Fruit fly (Drosophila melanogaster) whole organism, embryonic: ENCODE results near the gene flfl.

Source experiments
- ATbp ChIP-seq: fragments of 200-800 bp; sonication (Bioruptor generic); optimal IDR thresholded peaks from 2 replicates; lab custom pipeline; 2017; ENCODE audit warnings: missing biosample characterization, mild to moderate bottlenecking, missing genetic modification characterization, missing genetic modification reagents
- Bdp1 ChIP-seq: fragments of 200-800 bp; sonication (Bioruptor generic); optimal IDR thresholded peaks from 3 replicates; lab custom pipeline; 2016; ENCODE audit warnings: missing biosample characterization, missing genetic modification characterization
- BtbVII ChIP-seq: fragments of 200-800 bp; sonication (Bioruptor generic); optimal IDR thresholded peaks from 3 replicates; lab custom pipeline; 2017; ENCODE audit warnings: missing biosample characterization, mild to moderate bottlenecking, missing genetic modification characterization
- Bteb2 ChIP-seq: fragments of 200-800 bp; sonication (Bioruptor generic); optimal IDR thresholded peaks from 2 replicates; lab custom pipeline; 2016; ENCODE audit warnings: missing biosample characterization, missing genetic modification characterization
- CG10147 ChIP-seq: fragments of 200-800 bp; sonication (Bioruptor generic); optimal IDR thresholded peaks from 2 replicates; lab custom pipeline; 2019; ENCODE audit warnings: missing biosample characterization, mild to moderate bottlenecking, missing genetic modification characterization, moderate library complexity
- CG10267 ChIP-seq: fragments of 200-800 bp; sonication (Bioruptor generic); optimal IDR thresholded peaks from 2 replicates; lab custom pipeline; 2018; ENCODE audit warnings: missing biosample characterization, mild to moderate bottlenecking, missing genetic modification characterization, moderate library complexity
- CG11723 ChIP-seq: fragments of 200-800 bp; sonication (Bioruptor generic); optimal IDR thresholded peaks from 2 replicates; lab custom pipeline; 2017; ENCODE audit warnings: missing biosample characterization, mild to moderate bottlenecking, missing genetic modification characterization
- CG15269 ChIP-seq: fragments of 200-800 bp; sonication (Bioruptor generic); optimal IDR thresholded peaks from 2 replicates; lab custom pipeline; 2018; ENCODE audit warnings: missing biosample characterization, mild to moderate bottlenecking, missing genetic modification characterization, moderate library complexity
- CG16779 ChIP-seq: fragments of 200-800 bp; sonication (Bioruptor generic); IDR thresholded peaks from 2 replicates; pipeline ENCODE4 v1.3.6; 2022; ENCODE audit warnings: missing biosample characterization, missing genetic modification characterization
- CG18011 ChIP-seq: fragments of 200-800 bp; sonication (Bioruptor generic); optimal IDR thresholded peaks from 2 replicates; lab custom pipeline; 2017; ENCODE audit warnings: missing biosample characterization, missing genetic modification characterization, mild to moderate bottlenecking, moderate library complexity, missing genotype
- CG18619 ChIP-seq: fragments of 200-800 bp; sonication (Bioruptor generic); optimal IDR thresholded peaks from 3 replicates; lab custom pipeline; 2017; ENCODE audit warnings: missing biosample characterization, mild to moderate bottlenecking, missing genetic modification characterization
- CG18764 ChIP-seq: fragments of 200-800 bp; sonication (Bioruptor generic); optimal IDR thresholded peaks from 3 replicates; lab custom pipeline; 2016; ENCODE audit warnings: missing biosample characterization, missing genetic modification characterization
- CG3995 ChIP-seq: fragments of 200-800 bp; sonication (Bioruptor generic); optimal IDR thresholded peaks from 3 replicates; lab custom pipeline; 2016; ENCODE audit warnings: missing biosample characterization, missing genetic modification characterization
- CG4404 ChIP-seq: fragments of 200-800 bp; sonication (Bioruptor generic); IDR thresholded peaks from 2 replicates; pipeline ENCODE4 v1.3.6; 2022; ENCODE audit warnings: missing biosample characterization, missing genetic modification characterization
- CG6689 ChIP-seq: fragments of 200-800 bp; sonication (Bioruptor generic); IDR thresholded peaks from 2 replicates; pipeline ENCODE4 v1.3.6; 2022; ENCODE audit warnings: missing biosample characterization, missing genetic modification characterization
- CrebB ChIP-seq: fragments of 200-800 bp; sonication (Bioruptor generic); optimal IDR thresholded peaks from 3 replicates; lab custom pipeline; 2018; ENCODE audit warnings: missing biosample characterization, mild to moderate bottlenecking, missing genetic modification characterization
- D ChIP-seq, 2 experiments: fragments of 200-800 bp in 1 of 2; fragments of >200 bp in 1 of 2; sonication (Bioruptor generic) in 1 of 2; optimal IDR thresholded peaks; 2 replicates in 1 of 2; 3 replicates in 1 of 2; lab custom pipeline; 2017; ENCODE audit warnings: mild to moderate bottlenecking in 1 of 2, missing biosample characterization in 1 of 2, missing genetic modification characterization in 1 of 2, missing genetic modification reagents in 1 of 2
- Dll ChIP-seq: fragments of 200-800 bp; sonication (Bioruptor generic); IDR thresholded peaks from 4 replicates; pipeline ENCODE4 v1.3.6; 2022; ENCODE audit warnings: missing biosample characterization, missing genetic modification characterization; ENCODE audit not compliant: partially characterized antibody
- Nf-YC ChIP-seq: fragments of 200-800 bp; optimal IDR thresholded peaks from 3 replicates; lab custom pipeline; 2019; ENCODE audit warnings: missing biosample characterization, mild to moderate bottlenecking, missing genetic modification characterization, moderate library complexity
- Pdp1 ChIP-seq, 2 experiments: fragments of 200-800 bp; sonication (Bioruptor generic); optimal IDR thresholded peaks; 3 replicates each; lab custom pipeline; 2016; ENCODE audit warnings: missing biosample characterization in 2 of 2, missing genetic modification characterization in 2 of 2, mild to moderate bottlenecking in 1 of 2, moderate library complexity in 1 of 2
- Sox102F ChIP-seq: fragments of 200-800 bp; sonication (Bioruptor generic); optimal IDR thresholded peaks from 2 replicates; lab custom pipeline; 2018; ENCODE audit warnings: missing biosample characterization, mild to moderate bottlenecking, missing genetic modification characterization, moderate library complexity
- az2 ChIP-seq: fragments of 200-800 bp; sonication (Bioruptor generic); optimal IDR thresholded peaks from 3 replicates; lab custom pipeline; 2016; ENCODE audit warnings: missing biosample characterization, missing genetic modification characterization
- bsh ChIP-seq, 2 experiments: fragments of 200-800 bp; sonication (Bioruptor generic); optimal IDR thresholded peaks; 2 replicates each; lab custom pipeline; 2017 to 2018; ENCODE audit warnings: mild to moderate bottlenecking in 2 of 2, missing biosample characterization in 2 of 2, missing genetic modification characterization in 2 of 2, moderate library complexity in 1 of 2
- cato ChIP-seq: fragments of 200-800 bp; sonication (Bioruptor generic); optimal IDR thresholded peaks from 2 replicates; lab custom pipeline; 2016; ENCODE audit warnings: missing biosample characterization, missing genetic modification characterization, borderline replicate concordance
- disco-r ChIP-seq: fragments of 200-800 bp; sonication (Bioruptor generic); optimal IDR thresholded peaks from 2 replicates; lab custom pipeline; 2016; ENCODE audit warnings: missing biosample characterization, missing genetic modification characterization
- dpn ChIP-seq, 2 experiments: fragments of 200-800 bp; sonication (Bioruptor generic); optimal IDR thresholded peaks; 3 replicates each; lab custom pipeline; 2016; ENCODE audit warnings: missing biosample characterization in 2 of 2, missing genetic modification characterization in 2 of 2
- eve ChIP-seq, 2 experiments: fragments of >200 bp; optimal IDR thresholded peaks; 2 replicates each; lab custom pipeline; 2017; ENCODE audit warnings: missing biosample characterization in 2 of 2, missing genetic modification characterization in 2 of 2
- eyg ChIP-seq: fragments of 200-800 bp; sonication (Bioruptor generic); optimal IDR thresholded peaks from 3 replicates; lab custom pipeline; 2016; ENCODE audit warnings: missing biosample characterization, missing genetic modification characterization
- gfzf ChIP-seq: fragments of 200-800 bp; sonication (Bioruptor generic); optimal IDR thresholded peaks from 2 replicates; lab custom pipeline; 2016; ENCODE audit warnings: missing biosample characterization, mild to moderate bottlenecking, missing genetic modification characterization, moderate library complexity
- gsb-n ChIP-seq: fragments of 200-800 bp; sonication (Bioruptor generic); optimal IDR thresholded peaks from 3 replicates; lab custom pipeline; 2018; ENCODE audit warnings: missing biosample characterization, mild to moderate bottlenecking, missing genetic modification characterization
- ham ChIP-seq: fragments of 200-800 bp; sonication (Bioruptor generic); IDR thresholded peaks from 2 replicates; pipeline ENCODE4 v1.3.6; 2022; ENCODE audit warnings: missing biosample characterization, missing genetic modification characterization
- her ChIP-seq: fragments of 200-800 bp; sonication (Bioruptor generic); optimal IDR thresholded peaks from 2 replicates; lab custom pipeline; 2016; ENCODE audit warnings: missing biosample characterization, missing genetic modification characterization
- hkb ChIP-seq, 2 experiments: fragments of 200-800 bp in 1 of 2; fragments of >200 bp in 1 of 2; sonication (Bioruptor generic) in 1 of 2; IDR thresholded peaks in 1 of 2; optimal IDR thresholded peaks in 1 of 2; 2 replicates each; pipeline versions ENCODE4 v1.3.6 to Lab custom; 2017 to 2022; ENCODE audit warnings: missing biosample characterization in 1 of 2, missing genetic modification characterization in 1 of 2
- insv ChIP-seq, 2 experiments: fragments of 200-800 bp; sonication (Bioruptor generic); optimal IDR thresholded peaks; 3 replicates each; lab custom pipeline; 2016 to 2018; ENCODE audit warnings: missing biosample characterization in 2 of 2, missing genetic modification characterization in 2 of 2
- ken ChIP-seq: fragments of 200-800 bp; sonication (Bioruptor generic); IDR thresholded peaks from 3 replicates; pipeline ENCODE4 v1.3.6; 2022; ENCODE audit warnings: missing biosample characterization, missing genetic modification characterization
- lbe ChIP-seq: fragments of 200-800 bp; sonication (Bioruptor generic); optimal IDR thresholded peaks from 2 replicates; lab custom pipeline; 2016; ENCODE audit warnings: missing biosample characterization, mild to moderate bottlenecking, missing genetic modification characterization
- oc ChIP-seq: fragments of 200-800 bp; sonication (Bioruptor generic); optimal IDR thresholded peaks from 2 replicates; lab custom pipeline; 2018; ENCODE audit warnings: missing biosample characterization, mild to moderate bottlenecking, missing genetic modification characterization, moderate library complexity
- pan ChIP-seq, 4 experiments: fragments of >200 bp in 3 of 4; fragments of 200-800 bp in 1 of 4; sonication (Bioruptor generic) in 1 of 4; optimal IDR thresholded peaks in 3 of 4; IDR thresholded peaks in 1 of 4; 2 replicates each; pipeline versions ENCODE4 v1.3.6 to Lab custom; 2017 to 2022; ENCODE audit warnings: missing biosample characterization in 2 of 4, missing genetic modification characterization in 2 of 4, mixed read lengths in 1 of 4
- pb ChIP-seq: fragments of 200-800 bp; sonication (Bioruptor generic); optimal IDR thresholded peaks from 3 replicates; lab custom pipeline; 2016; ENCODE audit warnings: missing biosample characterization, missing genetic modification characterization
- phol ChIP-seq: fragments of 200-800 bp; sonication (Bioruptor generic); optimal IDR thresholded peaks from 3 replicates; lab custom pipeline; 2018; ENCODE audit warnings: missing biosample characterization, mild to moderate bottlenecking, missing genetic modification characterization, moderate library complexity
- prd ChIP-seq, 3 experiments: fragments of >200 bp in 2 of 3; fragments of 200-800 bp in 1 of 3; sonication (Bioruptor generic) in 1 of 3; optimal IDR thresholded peaks in 2 of 3; IDR thresholded peaks in 1 of 3; 2 replicates in 2 of 3; 3 replicates in 1 of 3; pipeline versions ENCODE4 v1.3.6 to Lab custom; 2017 to 2022; ENCODE audit warnings: missing biosample characterization in 1 of 3, missing genetic modification characterization in 1 of 3
- repo ChIP-seq: fragments of 200-800 bp; sonication (Bioruptor generic); optimal IDR thresholded peaks from 2 replicates; lab custom pipeline; 2016; ENCODE audit warnings: missing biosample characterization, missing genetic modification characterization
- schlank ChIP-seq: fragments of 200-800 bp; sonication (Bioruptor generic); optimal IDR thresholded peaks from 2 replicates; lab custom pipeline; 2018; ENCODE audit warnings: missing biosample characterization, mild to moderate bottlenecking, missing genetic modification characterization
- sima ChIP-seq: fragments of 200-800 bp; sonication (Bioruptor generic); optimal IDR thresholded peaks from 2 replicates; lab custom pipeline; 2016; ENCODE audit warnings: missing biosample characterization, missing genetic modification characterization
- stwl ChIP-seq: fragments of 200-800 bp; sonication (Bioruptor generic); optimal IDR thresholded peaks from 3 replicates; lab custom pipeline; 2018; ENCODE audit warnings: missing biosample characterization, mild to moderate bottlenecking, missing genetic modification characterization, moderate library complexity
- tgo ChIP-seq: fragments of 200-800 bp; sonication (Bioruptor generic); IDR thresholded peaks from 3 replicates; pipeline ENCODE4 v1.3.6; 2022; ENCODE audit warnings: missing biosample characterization, missing genetic modification characterization
- tup ChIP-seq: fragments of 200-800 bp; sonication (Bioruptor generic); optimal IDR thresholded peaks from 2 replicates; lab custom pipeline; 2016; ENCODE audit warnings: missing biosample characterization, mild to moderate bottlenecking, missing genetic modification characterization, moderate library complexity

flfl gene

dm6 chr3R:13715012-13715673 is 31.4 kb downstream of the flfl start, which contains the start of gene kmr (continued):
- TF ChIP-seq Nf-YC (tag; lab: Kevin White, UChicago) (peak; percentile 64), sima (GFP tag; lab: Kevin White, UChicago) (no peak), CG6689 (GFP tag; lab: Robert Waterston, UW) (no peak), tgo (GFP tag; lab: Robert Waterston, UW) (no peak), tup (GFP tag; lab: Kevin White, UChicago) (no peak), eyg (GFP tag; lab: Kevin White, UChicago) (peak; percentile 28), bsh (GFP tag; optimal IDR thresholded peaks at IDR 0.05; lab: Kevin White, UChicago) (no peak), CG18011 (GFP tag; lab: Kevin White, UChicago) (no peak), gsb-n (no peak), disco-r (peak; percentile 3), pan (optimal IDR thresholded peaks at IDR 0.05; lab: Kevin White, UChicago) (no peak), pan (GFP tag; optimal IDR thresholded peaks at IDR 0.05 in 1 of 2, IDR thresholded peaks at IDR 0.05 in 1 of 2) (peak in 1 of 2 experiments; percentile 49), D (optimal IDR thresholded peaks at IDR 0.05; lab: Kevin White, UChicago) (no peak), D (GFP tag; optimal IDR thresholded peaks at IDR 0.05; lab: Kevin White, UChicago) (peak; percentile 29), her (GFP tag; lab: Kevin White, UChicago) (peak; percentile 57), oc (peak; percentile 12), hkb (optimal IDR thresholded peaks at IDR 0.05; lab: Kevin White, UChicago) (no peak), hkb (GFP tag; IDR thresholded peaks at IDR 0.05; lab: Robert Waterston, UW) (peak; percentile 75), ham (GFP tag; lab: Robert Waterston, UW) (no peak), Bdp1 (GFP tag; lab: Kevin White, UChicago) (no peak), eve (GFP tag; optimal IDR thresholded peaks at IDR 0.05; lab: Kevin White, UChicago) (peak in 1 of 2 experiments; percentile 84), prd (optimal IDR thresholded peaks at IDR 0.05; lab: Kevin White, UChicago) (no peak), prd (GFP tag; IDR thresholded peaks at IDR 0.05; lab: Robert Waterston, UW) (no peak), gfzf (no peak), Bteb2 (no peak), ATbp (GFP tag; lab: Kevin White, UChicago) (peak; percentile 66), dpn (GFP tag; optimal IDR thresholded peaks at IDR 0.05; lab: Kevin White, UChicago) (peak; percentile 9 to 15), BtbVII (GFP tag; lab: Kevin White, UChicago) (peak; percentile 66), Sox102F (GFP tag; lab: Kevin White, UChicago) (no peak), ken (GFP tag; lab: Robert Waterston, UW) (no peak), CG18619 (GFP tag; lab: Kevin White, UChicago) (no peak), CG10147 (GFP tag; lab: Kevin White, UChicago) (no peak), phol (tag; lab: Kevin White, UChicago) (no peak), CG18764 (GFP tag; lab: Kevin White, UChicago) (no peak), CG3995 (GFP tag; lab: Kevin White, UChicago) (no peak), repo (GFP tag; lab: Kevin White, UChicago) (peak; percentile 15), CG4404 (no peak), cato (GFP tag; lab: Kevin White, UChicago) (no peak), CG16779 (no peak), stwl (tag; lab: Kevin White, UChicago) (peak; percentile 8), az2 (GFP tag; lab: Kevin White, UChicago) (no peak), CG10267 (tag; lab: Kevin White, UChicago) (peak; percentile 32), insv (GFP tag; optimal IDR thresholded peaks at IDR 0.05; lab: Kevin White, UChicago) (no peak), CG11723 (GFP tag; lab: Kevin White, UChicago) (no peak), pb (GFP tag; lab: Kevin White, UChicago) (peak; percentile 6), Pdp1 (GFP tag; optimal IDR thresholded peaks at IDR 0.05; lab: Kevin White, UChicago) (peak in 1 of 2 experiments; percentile 85), CrebB (tag; lab: Kevin White, UChicago) (peak; percentile 62), lbe (no peak), schlank (no peak), CG15269 (tag; lab: Kevin White, UChicago) (peak; percentile 45), Dll (GFP tag; lab: Robert Waterston, UW) (0 out of 4 replicates have a peak, but pooled peaks have one; percentile 16)
